Fruit fly (Drosophila melanogaster) whole organism, embryonic: ENCODE data around the gene CG13482.

ENCODE experiments used
- CG11085 ChIP-seq: fragments of 200-800 bp; sonication (Bioruptor generic); IDR thresholded peaks from 2 replicates; pipeline ENCODE4 v1.3.6; 2022; ENCODE audit warnings: missing biosample characterization, missing genetic modification characterization
- CG12391 ChIP-seq: fragments of 200-800 bp; sonication (Bioruptor generic); optimal IDR thresholded peaks from 3 replicates; lab custom pipeline; 2018; ENCODE audit warnings: missing biosample characterization, mild to moderate bottlenecking, missing genetic modification characterization, moderate library complexity
- CG14050 ChIP-seq: fragments of 200-800 bp; sonication (Bioruptor generic); IDR thresholded peaks from 3 replicates; pipeline ENCODE4 v1.3.6; 2022; ENCODE audit warnings: missing biosample characterization, missing genetic modification characterization
- CG15011 ChIP-seq: fragments of 200-800 bp; sonication (Bioruptor generic); optimal IDR thresholded peaks from 3 replicates; lab custom pipeline; 2018; ENCODE audit warnings: missing biosample characterization, mild to moderate bottlenecking, missing genetic modification characterization
- CG1647 ChIP-seq: fragments of 200-800 bp; sonication (Bioruptor generic); optimal IDR thresholded peaks from 3 replicates; lab custom pipeline; 2016; ENCODE audit warnings: missing biosample characterization, missing genetic modification characterization
- CG2116 ChIP-seq: fragments of 200-800 bp; sonication (Bioruptor generic); optimal IDR thresholded peaks from 3 replicates; lab custom pipeline; 2018; ENCODE audit warnings: missing biosample characterization, mild to moderate bottlenecking, missing genetic modification characterization
- CG2712 ChIP-seq: fragments of 200-800 bp; optimal IDR thresholded peaks from 3 replicates; lab custom pipeline; 2019; ENCODE audit warnings: missing biosample characterization, mild to moderate bottlenecking, missing genetic modification characterization, moderate library complexity
- CG31365 ChIP-seq: fragments of 200-800 bp; sonication (Bioruptor generic); optimal IDR thresholded peaks from 2 replicates; lab custom pipeline; 2018; ENCODE audit warnings: missing biosample characterization, mild to moderate bottlenecking, missing genetic modification characterization
- CG32767 ChIP-seq: fragments of 200-800 bp; sonication (Bioruptor generic); IDR thresholded peaks from 2 replicates; pipeline ENCODE4 v1.3.6; 2022; ENCODE audit warnings: missing biosample characterization, missing genetic modification characterization
- CG33557 ChIP-seq: fragments of 200-800 bp; sonication (Bioruptor generic); optimal IDR thresholded peaks from 2 replicates; lab custom pipeline; 2019; ENCODE audit warnings: missing biosample characterization, mild to moderate bottlenecking, missing genetic modification characterization, moderate library complexity
- CG5953 ChIP-seq: fragments of 200-800 bp; sonication (Bioruptor generic); IDR thresholded peaks from 2 replicates; pipeline ENCODE4 v1.3.6; 2022; ENCODE audit warnings: missing biosample characterization, missing genetic modification characterization
- CG7786 ChIP-seq: fragments of 200-800 bp; sonication (Bioruptor generic); optimal IDR thresholded peaks from 2 replicates; lab custom pipeline; 2016; ENCODE audit warnings: missing biosample characterization, missing genetic modification characterization
- CG7928 ChIP-seq: fragments of 200-800 bp; sonication (Bioruptor generic); optimal IDR thresholded peaks from 2 replicates; lab custom pipeline; 2017; ENCODE audit warnings: missing biosample characterization, mild to moderate bottlenecking, missing genetic modification characterization
- CG8359 ChIP-seq: fragments of 200-800 bp; sonication (Bioruptor generic); optimal IDR thresholded peaks from 2 replicates; lab custom pipeline; 2017; ENCODE audit warnings: missing biosample characterization, mild to moderate bottlenecking, missing genetic modification characterization, borderline replicate concordance
- CTCF ChIP-seq: fragments of 200-800 bp; sonication (Bioruptor generic); optimal IDR thresholded peaks from 2 replicates; lab custom pipeline; 2017; ENCODE audit warnings: missing biosample characterization, mild to moderate bottlenecking, missing genetic modification characterization, moderate library complexity
- D19B ChIP-seq: fragments of 200-800 bp; sonication (Bioruptor generic); optimal IDR thresholded peaks from 2 replicates; lab custom pipeline; 2017; ENCODE audit warnings: missing biosample characterization, mild to moderate bottlenecking, missing genetic modification characterization
- Dad ChIP-seq: fragments of 200-800 bp; sonication (Bioruptor generic); optimal IDR thresholded peaks from 3 replicates; lab custom pipeline; 2016; ENCODE audit warnings: missing biosample characterization, missing genetic modification characterization
- Dek ChIP-seq: fragments of 200-800 bp; sonication (Bioruptor generic); optimal IDR thresholded peaks from 3 replicates; lab custom pipeline; 2019; ENCODE audit warnings: missing biosample characterization, mild to moderate bottlenecking, missing genetic modification characterization, moderate library complexity
- Dll ChIP-seq: fragments of 200-800 bp; sonication (Bioruptor generic); IDR thresholded peaks from 4 replicates; pipeline ENCODE4 v1.3.6; 2022; ENCODE audit warnings: missing biosample characterization, missing genetic modification characterization; ENCODE audit not compliant: partially characterized antibody
- Doc2 ChIP-seq: fragments of 200-800 bp; sonication (Bioruptor generic); IDR thresholded peaks from 2 replicates; pipeline ENCODE4 v1.3.6; 2022; ENCODE audit warnings: missing biosample characterization, missing genetic modification characterization
- Fer3 ChIP-seq: fragments of 200-800 bp; sonication (Bioruptor generic); optimal IDR thresholded peaks from 2 replicates; lab custom pipeline; 2018; ENCODE audit warnings: missing biosample characterization, mild to moderate bottlenecking, missing genetic modification characterization, moderate library complexity
- Hmr ChIP-seq: fragments of 200-800 bp; sonication (Bioruptor generic); optimal IDR thresholded peaks from 3 replicates; lab custom pipeline; 2017; ENCODE audit warnings: mild to moderate bottlenecking, missing biosample characterization, missing genetic modification reagents, missing genetic modification characterization
- Hmx ChIP-seq: fragments of 200-800 bp; sonication (Bioruptor generic); optimal IDR thresholded peaks from 2 replicates; lab custom pipeline; 2016; ENCODE audit warnings: missing biosample characterization, missing genetic modification characterization
- Hr51 ChIP-seq, 2 experiments: fragments of 200-800 bp; sonication (Bioruptor generic); optimal IDR thresholded peaks; 2 replicates in 1 of 2; 3 replicates in 1 of 2; lab custom pipeline; 2016 to 2018; ENCODE audit warnings: missing biosample characterization in 2 of 2, missing genetic modification characterization in 2 of 2, mild to moderate bottlenecking in 1 of 2, moderate library complexity in 1 of 2
- Mrtf ChIP-seq: fragments of 200-800 bp; sonication (Bioruptor generic); IDR thresholded peaks from 3 replicates; pipeline ENCODE4 v1.3.6; 2022; ENCODE audit warnings: missing biosample characterization, missing genetic modification characterization
- NC2β ChIP-seq: fragments of 200-800 bp; sonication (Bioruptor generic); optimal IDR thresholded peaks from 2 replicates; lab custom pipeline; 2016; ENCODE audit warnings: missing biosample characterization, missing genetic modification characterization
- NFAT ChIP-seq: fragments of 200-800 bp; sonication (Bioruptor generic); IDR thresholded peaks from 2 replicates; pipeline ENCODE4 v1.3.6; 2022; ENCODE audit warnings: missing biosample characterization, missing genetic modification characterization
- cg ChIP-seq: fragments of 200-800 bp; sonication (Bioruptor generic); optimal IDR thresholded peaks from 3 replicates; lab custom pipeline; 2019; ENCODE audit warnings: missing biosample characterization, mild to moderate bottlenecking, missing genetic modification characterization, moderate library complexity
- chif ChIP-seq, 2 experiments: fragments of 200-800 bp; sonication (Bioruptor generic); optimal IDR thresholded peaks; 3 replicates each; lab custom pipeline; 2016; ENCODE audit warnings: missing biosample characterization in 2 of 2, missing genetic modification characterization in 2 of 2
- chm ChIP-seq: fragments of 200-800 bp; sonication (Bioruptor generic); IDR thresholded peaks from 2 replicates; pipeline ENCODE4 v1.3.6; 2022; ENCODE audit warnings: missing biosample characterization, missing genetic modification characterization
- chn ChIP-seq: fragments of 200-800 bp; sonication (Bioruptor generic); optimal IDR thresholded peaks from 2 replicates; lab custom pipeline; 2016; ENCODE audit warnings: missing biosample characterization, missing genetic modification characterization
- dimm ChIP-seq: fragments of 200-800 bp; sonication (Bioruptor generic); IDR thresholded peaks from 2 replicates; pipeline ENCODE4 v1.3.6; 2022; ENCODE audit warnings: missing biosample characterization, missing genetic modification characterization
- fd102C ChIP-seq: fragments of 200-800 bp; sonication (Bioruptor generic); optimal IDR thresholded peaks from 2 replicates; lab custom pipeline; 2018; ENCODE audit warnings: missing biosample characterization, mild to moderate bottlenecking, missing genetic modification characterization, moderate library complexity
- ftz-f1 ChIP-seq: fragments of 200-800 bp; sonication (Bioruptor generic); optimal IDR thresholded peaks from 2 replicates; lab custom pipeline; 2016; ENCODE audit warnings: missing biosample characterization, missing genetic modification characterization
- gfzf ChIP-seq: fragments of 200-800 bp; sonication (Bioruptor generic); optimal IDR thresholded peaks from 2 replicates; lab custom pipeline; 2016; ENCODE audit warnings: missing biosample characterization, mild to moderate bottlenecking, missing genetic modification characterization, moderate library complexity
- gro ChIP-seq: fragments of 200-800 bp; sonication (Bioruptor generic); optimal IDR thresholded peaks from 2 replicates; lab custom pipeline; 2016; ENCODE audit warnings: missing biosample characterization, missing genetic modification characterization
- inv ChIP-seq: fragments of 200-800 bp; sonication (Bioruptor generic); IDR thresholded peaks from 2 replicates; pipeline ENCODE4 v1.3.6; 2022; ENCODE audit warnings: missing biosample characterization, missing genetic modification characterization; ENCODE audit not compliant: partially characterized antibody
- mld ChIP-seq: fragments of 200-800 bp; sonication (Bioruptor generic); IDR thresholded peaks from 3 replicates; pipeline ENCODE4 v1.3.6; 2022; ENCODE audit warnings: missing biosample characterization, missing genetic modification characterization; ENCODE audit not compliant: partially characterized antibody
- nmo ChIP-seq: fragments of 200-800 bp; sonication (Bioruptor generic); optimal IDR thresholded peaks from 2 replicates; lab custom pipeline; 2018; ENCODE audit warnings: missing biosample characterization, mild to moderate bottlenecking, missing genetic modification characterization, moderate library complexity
- onecut ChIP-seq: fragments of 200-800 bp; sonication (Bioruptor generic); IDR thresholded peaks from 2 replicates; pipeline ENCODE4 v1.3.6; 2022; ENCODE audit warnings: missing biosample characterization, missing genetic modification characterization
- pb ChIP-seq: fragments of 200-800 bp; sonication (Bioruptor generic); optimal IDR thresholded peaks from 3 replicates; lab custom pipeline; 2016; ENCODE audit warnings: missing biosample characterization, missing genetic modification characterization
- pita ChIP-seq: fragments of 200-800 bp; sonication (Bioruptor generic); optimal IDR thresholded peaks from 2 replicates; lab custom pipeline; 2017; ENCODE audit warnings: missing biosample characterization, mild to moderate bottlenecking, missing genetic modification characterization
- salm ChIP-seq: fragments of 200-800 bp; sonication (Bioruptor generic); optimal IDR thresholded peaks from 2 replicates; lab custom pipeline; 2018; ENCODE audit warnings: missing biosample characterization, mild to moderate bottlenecking, missing genetic modification characterization
- slp2 ChIP-seq: fragments of 200-800 bp; sonication (Bioruptor generic); optimal IDR thresholded peaks from 2 replicates; lab custom pipeline; 2016; ENCODE audit warnings: missing biosample characterization, missing genetic modification characterization
- sna ChIP-seq: fragments of 200-800 bp; sonication (Bioruptor generic); IDR thresholded peaks from 2 replicates; pipeline ENCODE4 v1.3.6; 2022; ENCODE audit warnings: missing biosample characterization, missing genetic modification characterization; ENCODE audit not compliant: partially characterized antibody
- tap ChIP-seq: fragments of 200-800 bp; optimal IDR thresholded peaks from 3 replicates; lab custom pipeline; 2019; ENCODE audit warnings: missing biosample characterization, mild to moderate bottlenecking, missing genetic modification characterization, moderate library complexity
- tio ChIP-seq: fragments of 200-800 bp; sonication (Bioruptor generic); optimal IDR thresholded peaks from 2 replicates; lab custom pipeline; 2017; ENCODE audit warnings: missing biosample characterization, missing genetic modification characterization, inconsistent platforms
- tna ChIP-seq: fragments of 200-800 bp; sonication (Bioruptor generic); IDR thresholded peaks from 2 replicates; pipeline ENCODE4 v1.3.6; 2022; ENCODE audit warnings: missing biosample characterization, missing genetic modification characterization; ENCODE audit not compliant: partially characterized antibody
- toy ChIP-seq: fragments of 200-800 bp; sonication (Bioruptor generic); IDR thresholded peaks from 2 replicates; pipeline ENCODE4 v1.3.6; 2022; ENCODE audit warnings: missing biosample characterization, missing genetic modification characterization
- yki ChIP-seq: fragments of >200 bp; optimal IDR thresholded peaks from 3 replicates; lab custom pipeline; 2018

The CG13482 gene

DNA sequence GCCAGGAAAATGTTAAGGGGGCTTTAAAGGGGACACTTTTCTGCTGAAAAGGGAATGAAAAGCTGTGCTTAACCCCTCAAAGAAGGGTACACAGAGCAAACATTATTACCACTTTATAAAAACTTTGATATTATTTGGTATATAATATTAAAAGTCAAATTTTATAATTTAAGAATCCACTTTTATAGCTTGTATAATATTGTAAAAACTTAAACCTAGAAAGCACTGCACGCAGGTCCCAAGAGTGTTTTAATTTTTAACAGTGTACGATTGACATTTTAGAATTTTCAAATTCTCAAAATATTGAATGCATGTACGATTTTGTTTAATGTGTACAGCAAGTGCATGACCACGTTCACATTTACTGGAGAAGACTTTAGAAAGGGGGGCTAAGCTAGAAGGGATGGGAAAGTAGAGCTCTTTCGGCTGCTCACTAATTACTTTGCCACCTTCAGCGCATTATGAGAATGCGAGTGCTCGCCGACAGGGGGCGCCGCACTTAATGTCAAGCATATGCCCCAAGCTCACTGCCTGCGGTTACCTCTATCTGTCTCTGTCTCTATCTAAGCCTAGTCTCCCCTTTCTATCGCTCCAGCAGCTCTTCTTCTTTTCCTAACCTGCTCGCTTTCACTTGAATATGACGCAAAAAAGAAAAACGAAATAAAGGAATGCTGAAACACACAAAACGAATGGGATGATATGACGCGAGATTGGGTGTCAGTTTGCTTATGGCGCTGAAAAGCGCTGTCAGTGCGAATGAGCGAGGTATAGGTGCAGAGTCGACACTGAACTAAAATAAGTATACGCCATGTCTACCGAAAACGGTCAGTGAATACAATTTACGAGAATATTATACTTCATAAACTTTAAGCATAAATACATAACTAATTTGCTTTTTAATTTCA is 30.9 kb downstream of the CG13482 start (continued):
- TF ChIP-seq Doc2 (GFP tag; lab: Robert Waterston, UW) (no peak), Dll (GFP tag; lab: Robert Waterston, UW) (no peak), D19B (no peak), pita (GFP tag; lab: Kevin White, UChicago) (no peak), chif (GFP tag; optimal IDR thresholded peaks at IDR 0.05; lab: Kevin White, UChicago) (no peak), CG11085 (GFP tag; lab: Robert Waterston, UW) (no peak), NC2β (GFP tag; lab: Kevin White, UChicago) (no peak), CTCF (GFP tag; lab: Kevin White, UChicago) (peak; percentile 89), Dek (tag; lab: Kevin White, UChicago) (no peak), Fer3 (tag; lab: Kevin White, UChicago) (no peak), CG7928 (GFP tag; lab: Kevin White, UChicago) (no peak), gro (GFP tag; lab: Kevin White, UChicago) (no peak), tio (GFP tag; lab: Kevin White, UChicago) (no peak), ftz-f1 (no peak), salm (tag; lab: Kevin White, UChicago) (no peak), CG33557 (GFP tag; lab: Kevin White, UChicago) (no peak), CG12391 (tag; lab: Kevin White, UChicago) (no peak), tap (tag; lab: Kevin White, UChicago) (no peak), CG2712 (tag; lab: Kevin White, UChicago) (peak; percentile 55), NFAT (GFP tag; lab: Robert Waterston, UW) (no peak), CG1647 (GFP tag; lab: Kevin White, UChicago) (no peak), chm (GFP tag; lab: Robert Waterston, UW) (0 out of 2 replicates have a peak, but pooled peaks have one; percentile 29), Hmr (peak; percentile 7), gfzf (GFP tag; lab: Kevin White, UChicago) (no peak), tna (no peak), CG5953 (GFP tag; lab: Robert Waterston, UW) (no peak), slp2 (no peak), inv (GFP tag; lab: Robert Waterston, UW) (no peak), cg (no peak), sna (GFP tag; lab: Robert Waterston, UW) (no peak), Mrtf (GFP tag; lab: Robert Waterston, UW) (no peak), CG15011 (GFP tag; lab: Kevin White, UChicago) (no peak), mld (GFP tag; lab: Robert Waterston, UW) (no peak), onecut (GFP tag; lab: Robert Waterston, UW) (0 out of 2 replicates have a peak, but pooled peaks have one; percentile 10), dimm (no peak), Hr51 (GFP tag; optimal IDR thresholded peaks at IDR 0.05; lab: Kevin White, UChicago) (peak in 1 of 2 experiments; percentile 1), CG31365 (tag; lab: Kevin White, UChicago) (no peak), toy (no peak), CG7786 (GFP tag; lab: Kevin White, UChicago) (no peak), CG32767 (GFP tag; lab: Robert Waterston, UW) (no peak), Hmx (GFP tag; lab: Kevin White, UChicago) (no peak), nmo (GFP tag; lab: Kevin White, UChicago) (peak; percentile 36), Dad (GFP tag; lab: Kevin White, UChicago) (no peak), CG14050 (GFP tag; lab: Robert Waterston, UW) (no peak), chn (no peak), yki (no peak), CG8359 (GFP tag; lab: Kevin White, UChicago) (no peak), pb (GFP tag; lab: Kevin White, UChicago) (no peak), fd102C (GFP tag; lab: Kevin White, UChicago) (no peak), CG2116 (no peak)
